Worm (Caenorhabditis elegans): ENCODE measurements around the gene T25F10.4.

T25F10.4 gene

ce11 chrV:6796264-6796663 lies 34.0 kb upstream of the T25F10.4 start:
- TF ChIP-seq K11D2.4 (GFP tag; IDR thresholded peaks at IDR 0.05) (no peak), Y79H2A.3 (GFP tag; conservative IDR thresholded peaks at IDR 0.05) (no peak), let-526 (GFP tag; IDR thresholded peaks at IDR 0.05) (no peak), ceh-27 (GFP tag; optimal IDR thresholded peaks at IDR 0.05) (no peak), nhr-80 (tag; optimal IDR thresholded peaks at IDR 0.05) (no peak), egrh-3 (GFP tag; IDR thresholded peaks at IDR 0.05) (no peak)

DNA sequence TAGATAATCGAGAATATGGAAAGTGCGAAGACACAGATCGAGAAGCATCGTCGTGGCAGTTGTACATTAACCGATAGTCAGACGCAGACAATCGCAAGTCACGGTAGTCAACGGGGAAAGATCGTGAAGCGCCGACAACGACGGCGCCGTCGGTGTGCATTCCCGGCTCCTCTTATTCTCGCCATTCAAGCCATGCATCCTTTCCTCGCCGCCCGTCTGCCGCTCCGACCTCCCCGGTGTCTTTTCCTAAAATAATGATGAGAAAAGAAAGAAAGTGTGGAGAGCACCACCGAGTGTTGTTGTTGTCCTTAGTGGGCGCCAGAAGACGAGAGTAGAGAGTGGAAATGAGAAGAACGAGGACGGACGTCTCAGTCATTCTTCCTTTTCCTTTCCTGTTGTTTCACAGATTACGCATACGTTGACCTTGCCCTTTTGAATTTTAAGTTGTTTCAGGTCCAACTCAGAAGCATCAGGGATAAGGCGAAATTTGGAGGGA lies 31.5 kb upstream of the T25F10.4 start, which contains the start of gene ZC404.1:
ZC404.1 (plus strand) TSS at position 446 of the 496 bp plus-strand sequence.
- TF ChIP-seq zfh-2 (GFP tag; conservative IDR thresholded peaks at IDR 0.05), result peak; percentile 92
- TF ChIP-seq F49E8.2 (tag; optimal IDR thresholded peaks at IDR 0.05; ENCODE audit: insufficient read depth), result no peak
- TF ChIP-seq dox-1 (GFP tag; IDR thresholded peaks at IDR 0.05), result 0 out of 2 replicates have a peak, but pooled peaks have one; percentile 10

DNA sequence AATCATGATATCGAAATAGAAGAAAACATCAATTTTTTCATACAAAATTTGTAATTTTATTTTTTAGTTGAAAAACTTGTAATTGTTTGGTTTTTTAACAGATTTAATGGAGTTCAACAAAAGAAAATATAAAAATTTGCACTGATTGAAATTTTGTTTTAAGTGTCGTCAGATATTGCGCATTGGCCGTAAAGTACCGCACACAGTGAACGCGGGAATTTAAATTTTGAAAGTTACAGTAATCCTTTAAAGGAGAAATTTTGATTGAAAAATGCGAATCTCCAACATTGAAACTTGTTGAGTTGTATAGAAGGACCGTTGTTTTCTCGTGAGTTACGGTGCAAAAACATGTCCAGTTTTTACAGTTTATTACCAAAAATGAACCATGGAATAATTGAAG lies 30.7 kb upstream of the T25F10.4 start:
- TF ChIP-seq madf-10 (tag; optimal IDR thresholded peaks at IDR 0.05) (no peak), lin-54 (GFP tag; optimal IDR thresholded peaks at IDR 0.05) (peak; percentile 74), efl-1 (GFP tag; optimal IDR thresholded peaks at IDR 0.05) (peak; percentile 80), F37B4.10 (GFP tag; IDR thresholded peaks at IDR 0.05) (no peak), rpc-1 (optimal IDR thresholded peaks at IDR 0.05) (no peak), rpc-1 (tag; optimal IDR thresholded peaks at IDR 0.05) (no peak), attf-3 (GFP tag; conservative IDR thresholded peaks at IDR 0.05) (no peak), madf-6 (GFP tag; IDR thresholded peaks at IDR 0.05) (peak; percentile 53; the same call in 1 of the 2 replicates), lin-26 (GFP tag; IDR thresholded peaks at IDR 0.05) (no peak), ztf-6 (GFP tag; IDR thresholded peaks at IDR 0.05) (no peak), hrde-1 (tag; optimal IDR thresholded peaks at IDR 0.05; ENCODE audit: borderline replicate concordance) (no peak), zfh-2 (GFP tag; conservative IDR thresholded peaks at IDR 0.05) (no peak), lsl-1 (GFP tag; optimal IDR thresholded peaks at IDR 0.05) (peak; percentile 45), nhr-120 (GFP tag; IDR thresholded peaks at IDR 0.05) (no peak), cebp-2 (GFP tag; IDR thresholded peaks at IDR 0.05) (no peak), F57C9.4 (tag; optimal IDR thresholded peaks at IDR 0.05) (no peak), dpl-1 (GFP tag; optimal IDR thresholded peaks at IDR 0.05) (peak; percentile 29), lir-1 (GFP tag; conservative IDR thresholded peaks at IDR 0.05) (no peak), F23B12.7 (tag; optimal IDR thresholded peaks at IDR 0.05; ENCODE audit: insufficient read depth) (no peak)

ce11 chrV:6792565-6792964 lies 30.3 kb upstream of the T25F10.4 start, which contains the start of gene gck-2:
Gene gck-2, minus strand, starts transcription at chrV:6792665.
- no peak for TF ChIP-seq lin-54 (GFP tag; optimal IDR thresholded peaks at IDR 0.05)

- TF ChIP-seq ekl-4 (GFP tag; IDR thresholded peaks at IDR 0.05), result 0 out of 2 replicates have a peak, but pooled peaks have one; percentile 14
- TF ChIP-seq mcd-1 (GFP tag; IDR thresholded peaks at IDR 0.05), result peak; percentile 30; the same call in 1 of the 2 replicates
- TF ChIP-seq snpc-1.1 (tag; optimal IDR thresholded peaks at IDR 0.05; ENCODE audit: insufficient read depth), result no peak
- no peak for TF ChIP-seq ceh-58 (GFP tag; IDR thresholded peaks at IDR 0.05)
- 0 out of 2 replicates have a peak, but pooled peaks have one; percentile 13 for TF ChIP-seq hmg-1.2 (GFP tag; IDR thresholded peaks at IDR 0.05)
- no peak for TF ChIP-seq lin-26 (GFP tag; IDR thresholded peaks at IDR 0.05)
- TF ChIP-seq cebp-1 (GFP tag; IDR thresholded peaks at IDR 0.05), result no peak
- peak; percentile 10 for TF ChIP-seq cebp-1 (tag; optimal IDR thresholded peaks at IDR 0.05)
- TF ChIP-seq ccch-3 (GFP tag; optimal IDR thresholded peaks at IDR 0.05), result no peak
- TF ChIP-seq ceh-91 (GFP tag; IDR thresholded peaks at IDR 0.05), result peak; percentile 34; the same call in 1 of the 2 replicates
- TF ChIP-seq Y53G8AR.9 (GFP tag; conservative IDR thresholded peaks at IDR 0.05), result 0 out of 2 replicates have a peak, but pooled peaks have one; percentile 51
- TF ChIP-seq F52B5.7 (tag; optimal IDR thresholded peaks at IDR 0.05), result peak; percentile 36
Measured at ce11 chrV:6787906-6788430, 25.7 kb upstream of the T25F10.4 start, which contains the start of gene ZC404.2. Gene ZC404.2, plus strand, starts transcription at chrV:6787952.
